Worm (Caenorhabditis elegans): ENCODE data around the gene F28H6.7.

F28H6.7 gene

DNA sequence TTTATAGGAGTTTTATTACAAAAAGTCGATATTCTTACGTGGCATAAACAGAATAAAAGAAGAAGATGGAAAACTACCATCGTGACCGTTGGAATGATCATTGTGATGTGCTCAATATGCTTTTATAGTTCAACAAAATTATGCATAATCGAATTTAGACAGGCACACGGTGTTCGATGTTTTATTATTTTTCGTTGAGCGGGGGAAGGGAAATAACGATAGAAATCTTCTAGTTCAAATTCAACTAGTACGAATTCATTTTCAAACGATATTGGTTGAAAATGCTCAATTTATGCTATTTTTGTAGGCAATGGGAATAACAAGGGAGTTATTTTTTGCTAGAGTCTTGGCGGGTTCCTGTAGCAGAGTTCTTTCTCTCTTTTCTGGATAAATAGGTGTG lies 37.3 kb upstream of the F28H6.7 start, which contains the start of gene C33G3.5:
C33G3.5 (minus strand) TSS at position 101 of the 400 bp plus-strand sequence.
- TF ChIP-seq hlh-15 (tag; optimal IDR thresholded peaks at IDR 0.05) (no peak), ahr-1 (tag; optimal IDR thresholded peaks at IDR 0.05) (no peak), C38D4.7 (GFP tag; optimal IDR thresholded peaks at IDR 0.05) (no peak)

DNA sequence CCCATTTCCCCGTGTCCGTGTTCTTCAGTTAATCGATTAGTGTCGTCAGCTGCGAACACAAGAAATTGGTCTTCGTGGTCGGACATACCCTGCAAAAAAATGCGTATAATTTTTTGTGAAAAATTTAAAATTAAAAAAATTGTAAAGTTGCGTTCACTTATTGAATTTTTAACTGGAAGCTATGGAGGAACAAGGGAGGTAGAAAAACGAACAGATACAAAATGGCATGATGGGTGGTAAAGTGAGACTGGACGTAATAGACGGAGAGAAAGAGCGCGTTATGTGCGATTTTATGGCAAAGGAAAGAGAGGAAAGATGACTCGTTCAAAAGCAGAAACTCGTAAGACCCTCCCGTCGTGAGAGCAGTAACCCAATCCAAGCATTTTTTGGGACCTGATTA lies 31.7 kb upstream of the F28H6.7 start, which contains the start of gene C33G3.6:
C33G3.6 (minus strand) TSS at position 101 of the 400 bp plus-strand sequence.
- no peak for TF ChIP-seq unc-3 (GFP tag; conservative IDR thresholded peaks at IDR 0.05)
- no peak for TF ChIP-seq unc-3 (tag; optimal IDR thresholded peaks at IDR 0.05)
- no peak for TF ChIP-seq eyg-1 (tag; optimal IDR thresholded peaks at IDR 0.05)

DNA sequence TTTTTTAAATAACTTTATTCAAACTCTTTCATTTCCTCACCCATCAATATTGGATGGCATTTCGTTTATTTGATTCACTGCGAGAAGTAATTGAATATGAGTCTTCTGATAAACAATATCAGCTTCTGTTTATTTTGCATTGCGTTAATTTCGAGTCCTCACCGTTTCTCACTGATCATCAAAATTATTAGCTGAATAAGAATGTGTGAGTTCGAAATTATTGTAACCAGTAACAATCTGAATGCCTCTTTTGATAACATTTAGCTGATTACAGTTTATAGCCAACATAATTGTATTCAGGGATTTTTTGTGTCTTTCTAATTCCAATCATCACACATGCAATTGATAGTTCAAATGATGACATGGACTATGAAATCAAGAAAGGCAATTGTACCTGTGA lies 30.7 kb upstream of the F28H6.7 start, which contains the start of gene F16B12.1:
F16B12.1 (plus strand) TSS at position 301 of the 400 bp plus-strand sequence.
- TF ChIP-seq pax-1 (tag; optimal IDR thresholded peaks at IDR 0.05) (no peak), sox-4 (tag; optimal IDR thresholded peaks at IDR 0.05) (no peak), nhr-11 (tag; optimal IDR thresholded peaks at IDR 0.05) (no peak), unc-55 (GFP tag; optimal IDR thresholded peaks at IDR 0.05) (no peak), pag-3 (tag; optimal IDR thresholded peaks at IDR 0.05; ENCODE audit: borderline replicate concordance) (no peak), pha-2 (tag; optimal IDR thresholded peaks at IDR 0.05) (no peak), ceh-6 (GFP tag; optimal IDR thresholded peaks at IDR 0.05) (no peak)

DNA sequence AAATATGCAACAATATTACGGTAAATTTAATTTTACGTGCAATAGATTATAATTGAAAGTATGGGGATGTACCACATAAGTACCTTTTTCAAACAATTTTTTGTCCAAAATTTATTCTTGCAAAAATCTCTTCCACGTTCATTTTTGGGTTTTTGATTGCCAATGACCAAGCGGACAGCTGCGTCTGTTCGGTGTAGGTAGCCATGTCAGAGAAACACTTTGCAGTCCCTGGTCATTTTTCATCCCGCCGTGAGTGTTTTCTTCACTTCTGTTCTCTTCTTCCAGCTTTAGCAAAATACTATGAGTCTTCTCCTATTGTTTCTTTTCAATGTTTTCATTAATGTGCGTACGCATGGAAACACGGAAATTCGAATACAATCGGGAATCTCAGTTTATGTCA lies 25.8 kb upstream of the F28H6.7 start, which contains the start of gene dsl-4:
dsl-4 (plus strand) TSS at position 301 of the 400 bp plus-strand sequence.
- no peak for TF ChIP-seq fkh-10 (GFP tag; optimal IDR thresholded peaks at IDR 0.05)
- no peak for TF ChIP-seq pag-3 (tag; optimal IDR thresholded peaks at IDR 0.05; ENCODE audit: borderline replicate concordance)
- no peak for TF ChIP-seq K02D7.2 (tag; optimal IDR thresholded peaks at IDR 0.05)
- no peak for TF ChIP-seq elt-2 (tag; optimal IDR thresholded peaks at IDR 0.05)
- TF ChIP-seq eyg-1 (tag; optimal IDR thresholded peaks at IDR 0.05): no peak
- no peak for TF ChIP-seq ttx-3 (tag; optimal IDR thresholded peaks at IDR 0.05)
- TF ChIP-seq fax-1 (tag; optimal IDR thresholded peaks at IDR 0.05): no peak
- no peak for TF ChIP-seq zip-5 (tag; optimal IDR thresholded peaks at IDR 0.05)
- TF ChIP-seq sdc-2 (tag; optimal IDR thresholded peaks at IDR 0.05): no peak
- TF ChIP-seq nhr-232 (tag; optimal IDR thresholded peaks at IDR 0.05): no peak
- TF ChIP-seq T23F11.4 (GFP tag; optimal IDR thresholded peaks at IDR 0.05): no peak
- no peak for TF ChIP-seq unc-86 (tag; optimal IDR thresholded peaks at IDR 0.05)
- no peak for TF ChIP-seq unc-42 (tag; optimal IDR thresholded peaks at IDR 0.05)
- TF ChIP-seq sox-4 (tag; optimal IDR thresholded peaks at IDR 0.05): no peak

DNA sequence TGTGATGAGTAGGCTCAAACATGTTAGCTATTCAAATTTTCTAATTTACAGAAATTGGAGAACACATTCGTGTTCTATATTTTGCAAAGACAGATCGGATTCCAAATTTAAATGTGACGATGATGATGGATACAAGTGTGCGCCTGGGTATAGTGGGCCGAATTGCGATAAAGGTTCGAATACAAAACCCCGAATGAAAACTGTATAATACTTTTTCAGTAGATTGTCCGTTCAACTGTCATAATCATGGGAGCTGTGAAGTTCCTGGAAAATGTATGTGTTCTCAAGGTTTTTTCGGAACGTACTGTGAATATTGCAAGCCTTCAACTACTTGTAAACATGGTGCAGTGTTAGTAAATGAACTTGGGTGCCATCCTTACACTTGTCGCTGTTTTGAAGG lies 24.9 kb upstream of the F28H6.7 start:
- TF ChIP-seq dmd-4 (tag; optimal IDR thresholded peaks at IDR 0.05; ENCODE audit: borderline replicate concordance) (no peak), madf-2 (tag; optimal IDR thresholded peaks at IDR 0.05) (no peak), ceh-48 (tag; optimal IDR thresholded peaks at IDR 0.05) (no peak), pha-2 (tag; optimal IDR thresholded peaks at IDR 0.05) (no peak), unc-3 (GFP tag; conservative IDR thresholded peaks at IDR 0.05) (no peak), unc-3 (tag; optimal IDR thresholded peaks at IDR 0.05) (no peak), K09A11.1 (tag; optimal IDR thresholded peaks at IDR 0.05; ENCODE audit: insufficient read depth) (no peak), syd-9 (tag; optimal IDR thresholded peaks at IDR 0.05) (no peak), nhr-11 (tag; optimal IDR thresholded peaks at IDR 0.05) (no peak), zip-5 (tag; optimal IDR thresholded peaks at IDR 0.05) (no peak), eyg-1 (tag; optimal IDR thresholded peaks at IDR 0.05) (no peak), npax-4 (tag; optimal IDR thresholded peaks at IDR 0.05) (no peak), unc-55 (GFP tag; optimal IDR thresholded peaks at IDR 0.05) (no peak), elt-4 (tag; optimal IDR thresholded peaks at IDR 0.05) (no peak), C38D4.7 (GFP tag; optimal IDR thresholded peaks at IDR 0.05) (no peak), pat-9 (tag; optimal IDR thresholded peaks at IDR 0.05) (no peak)

Measured in whole organism, late embryonic.